Fruit fly (Drosophila melanogaster) whole organism, embryonic: ENCODE results near the gene Gmppb.

Experiments used
- Atf-2 ChIP-seq: fragments of 200-800 bp; sonication (Bioruptor generic); optimal IDR thresholded peaks from 2 replicates; lab custom pipeline; 2016; ENCODE audit warnings: missing biosample characterization, missing genetic modification characterization
- CG11723 ChIP-seq: fragments of 200-800 bp; sonication (Bioruptor generic); optimal IDR thresholded peaks from 2 replicates; lab custom pipeline; 2017; ENCODE audit warnings: missing biosample characterization, mild to moderate bottlenecking, missing genetic modification characterization
- CG13287 ChIP-seq: fragments of 200-800 bp; sonication (Bioruptor generic); IDR thresholded peaks from 2 replicates; pipeline ENCODE4 v1.3.6; 2022; ENCODE audit warnings: missing biosample characterization, missing genetic modification characterization; ENCODE audit not compliant: partially characterized antibody
- CG14441 ChIP-seq: fragments of 200-800 bp; sonication (Bioruptor generic); IDR thresholded peaks from 2 replicates; pipeline ENCODE4 v1.3.6; 2022; ENCODE audit warnings: missing biosample characterization, missing genetic modification characterization
- CG15601 ChIP-seq: fragments of 200-800 bp; sonication (Bioruptor generic); optimal IDR thresholded peaks from 3 replicates; lab custom pipeline; 2019; ENCODE audit warnings: missing biosample characterization, mild to moderate bottlenecking, missing genetic modification characterization, moderate library complexity
- CG17186 ChIP-seq: fragments of 200-800 bp; sonication (Bioruptor generic); optimal IDR thresholded peaks from 3 replicates; lab custom pipeline; 2017; ENCODE audit warnings: missing biosample characterization, missing genetic modification reagents, missing genetic modification characterization
- CG17361 ChIP-seq: fragments of 200-800 bp; sonication (Bioruptor generic); IDR thresholded peaks from 3 replicates; pipeline ENCODE4 v1.3.6; 2022; ENCODE audit warnings: missing biosample characterization, missing genetic modification characterization
- CG17612 ChIP-seq: fragments of 200-800 bp; sonication (Bioruptor generic); IDR thresholded peaks from 2 replicates; pipeline ENCODE4 v1.3.6; 2022; ENCODE audit warnings: missing biosample characterization, missing genetic modification characterization
- CG17829 ChIP-seq: fragments of 200-800 bp; optimal IDR thresholded peaks from 2 replicates; lab custom pipeline; 2019; ENCODE audit warnings: missing biosample characterization, mild to moderate bottlenecking, missing genetic modification characterization, moderate library complexity
- CG18619 ChIP-seq: fragments of 200-800 bp; sonication (Bioruptor generic); optimal IDR thresholded peaks from 3 replicates; lab custom pipeline; 2017; ENCODE audit warnings: missing biosample characterization, mild to moderate bottlenecking, missing genetic modification characterization
- CG2199 ChIP-seq: fragments of 200-800 bp; sonication (Bioruptor generic); IDR thresholded peaks from 3 replicates; pipeline ENCODE4 v1.3.6; 2022; ENCODE audit warnings: missing biosample characterization, missing genetic modification characterization
- CG2875 ChIP-seq: fragments of 200-800 bp; sonication (Bioruptor generic); optimal IDR thresholded peaks from 2 replicates; lab custom pipeline; 2017; ENCODE audit warnings: missing biosample characterization, mild to moderate bottlenecking, missing genetic modification characterization, missing genetic modification reagents
- CG30431 ChIP-seq: fragments of 200-800 bp; sonication (Bioruptor generic); optimal IDR thresholded peaks from 2 replicates; lab custom pipeline; 2017; ENCODE audit warnings: missing biosample characterization, missing genetic modification characterization
- CG31388 ChIP-seq: fragments of 200-800 bp; sonication (Bioruptor generic); optimal IDR thresholded peaks from 2 replicates; lab custom pipeline; 2016; ENCODE audit warnings: missing biosample characterization, missing genetic modification characterization
- CG34224 ChIP-seq: fragments of 200-800 bp; sonication (Bioruptor generic); IDR thresholded peaks from 3 replicates; pipeline ENCODE4 v1.3.6; 2022; ENCODE audit warnings: missing biosample characterization, missing genetic modification characterization; ENCODE audit not compliant: partially characterized antibody
- CG42726 ChIP-seq: fragments of 200-800 bp; sonication (Bioruptor generic); IDR thresholded peaks from 2 replicates; pipeline ENCODE4 v1.3.6; 2022; ENCODE audit warnings: missing biosample characterization, missing genetic modification characterization; ENCODE audit not compliant: partially characterized antibody
- CG4404 ChIP-seq: fragments of 200-800 bp; sonication (Bioruptor generic); IDR thresholded peaks from 2 replicates; pipeline ENCODE4 v1.3.6; 2022; ENCODE audit warnings: missing biosample characterization, missing genetic modification characterization
- CG4707 ChIP-seq: fragments of 200-800 bp; sonication (Bioruptor generic); optimal IDR thresholded peaks from 2 replicates; lab custom pipeline; 2018; ENCODE audit warnings: missing biosample characterization, mild to moderate bottlenecking, missing genetic modification characterization, moderate library complexity
- CG5180 ChIP-seq: fragments of 200-800 bp; sonication (Bioruptor generic); optimal IDR thresholded peaks from 3 replicates; lab custom pipeline; 2017; ENCODE audit warnings: missing biosample characterization, missing genetic modification characterization, mild to moderate bottlenecking, moderate library complexity, missing genetic modification reagents
- CG6765 ChIP-seq: fragments of 200-800 bp; sonication (Bioruptor generic); optimal IDR thresholded peaks from 3 replicates; lab custom pipeline; 2017; ENCODE audit warnings: missing biosample characterization, mild to moderate bottlenecking, missing genetic modification characterization
- CG8388 ChIP-seq: fragments of 200-800 bp; sonication (Bioruptor generic); optimal IDR thresholded peaks from 2 replicates; lab custom pipeline; 2019; ENCODE audit warnings: missing biosample characterization, mild to moderate bottlenecking, missing genetic modification characterization, moderate library complexity
- Doc2 ChIP-seq: fragments of 200-800 bp; sonication (Bioruptor generic); IDR thresholded peaks from 2 replicates; pipeline ENCODE4 v1.3.6; 2022; ENCODE audit warnings: missing biosample characterization, missing genetic modification characterization
- Elba2 ChIP-seq: fragments of 200-800 bp; sonication (Bioruptor generic); optimal IDR thresholded peaks from 3 replicates; lab custom pipeline; 2016; ENCODE audit warnings: missing biosample characterization, missing genetic modification characterization
- HLH54F ChIP-seq: fragments of 200-800 bp; sonication (Bioruptor generic); optimal IDR thresholded peaks from 3 replicates; lab custom pipeline; 2016; ENCODE audit warnings: missing biosample characterization, missing genetic modification characterization
- Hmx ChIP-seq: fragments of 200-800 bp; sonication (Bioruptor generic); optimal IDR thresholded peaks from 2 replicates; lab custom pipeline; 2016; ENCODE audit warnings: missing biosample characterization, missing genetic modification characterization
- Lpt ChIP-seq: fragments of >200 bp; optimal IDR thresholded peaks from 2 replicates; lab custom pipeline; 2018; ENCODE audit warnings: missing biosample characterization, missing genetic modification characterization
- MESR4 ChIP-seq: fragments of 200-800 bp; sonication (Bioruptor generic); optimal IDR thresholded peaks from 2 replicates; lab custom pipeline; 2018; ENCODE audit warnings: missing biosample characterization, mild to moderate bottlenecking, missing genetic modification characterization, moderate library complexity
- Myb ChIP-seq: fragments of 200-800 bp; sonication (Bioruptor generic); optimal IDR thresholded peaks from 2 replicates; lab custom pipeline; 2016; ENCODE audit warnings: missing biosample characterization, missing genetic modification characterization
- Opbp ChIP-seq: fragments of 200-800 bp; sonication (Bioruptor generic); IDR thresholded peaks from 3 replicates; pipeline ENCODE4 v1.3.6; 2022; ENCODE audit warnings: missing biosample characterization, missing genetic modification characterization; ENCODE audit not compliant: partially characterized antibody
- Ravus ChIP-seq: fragments of 200-800 bp; sonication (Bioruptor generic); IDR thresholded peaks from 2 replicates; pipeline ENCODE4 v1.3.6; 2022; ENCODE audit warnings: missing biosample characterization, missing genetic modification characterization
- Xrp1 ChIP-seq: fragments of 200-800 bp; sonication (Bioruptor generic); IDR thresholded peaks from 2 replicates; pipeline ENCODE4 v1.3.6; 2022; ENCODE audit warnings: missing biosample characterization, missing genetic modification characterization
- az2 ChIP-seq: fragments of 200-800 bp; sonication (Bioruptor generic); optimal IDR thresholded peaks from 3 replicates; lab custom pipeline; 2016; ENCODE audit warnings: missing biosample characterization, missing genetic modification characterization
- chinmo ChIP-seq: fragments of 200-800 bp; sonication (Bioruptor generic); IDR thresholded peaks from 4 replicates; pipeline ENCODE4 v1.3.6; 2022; ENCODE audit warnings: missing biosample characterization, missing genetic modification characterization; ENCODE audit not compliant: partially characterized antibody
- croc ChIP-seq: fragments of 200-800 bp; sonication (Bioruptor generic); conservative IDR thresholded peaks from 3 replicates; pipeline ENCODE4 v1.3.6; 2022; ENCODE audit warnings: missing biosample characterization, missing genetic modification characterization
- crp ChIP-seq, 2 experiments: fragments of 200-800 bp; sonication (Bioruptor generic); optimal IDR thresholded peaks; 2 replicates in 1 of 2; 3 replicates in 1 of 2; lab custom pipeline; 2017; ENCODE audit warnings: missing biosample characterization in 2 of 2, missing genetic modification characterization in 2 of 2, mild to moderate bottlenecking in 1 of 2, moderate library complexity in 1 of 2
- dimm ChIP-seq: fragments of 200-800 bp; sonication (Bioruptor generic); IDR thresholded peaks from 2 replicates; pipeline ENCODE4 v1.3.6; 2022; ENCODE audit warnings: missing biosample characterization, missing genetic modification characterization
- ems ChIP-seq: fragments of 200-800 bp; sonication (Bioruptor generic); optimal IDR thresholded peaks from 3 replicates; lab custom pipeline; 2016; ENCODE audit warnings: missing biosample characterization, missing genetic modification characterization
- fru ChIP-seq: fragments of >200 bp; optimal IDR thresholded peaks from 2 replicates; lab custom pipeline; 2017
- ind ChIP-seq: fragments of 200-800 bp; sonication (Bioruptor generic); optimal IDR thresholded peaks from 3 replicates; lab custom pipeline; 2016; ENCODE audit warnings: missing biosample characterization, missing genetic modification characterization
- nerfin-2 ChIP-seq: fragments of 200-800 bp; sonication (Bioruptor generic); IDR thresholded peaks from 2 replicates; pipeline ENCODE4 v1.3.6; 2022; ENCODE audit warnings: missing biosample characterization, missing genetic modification characterization; ENCODE audit not compliant: partially characterized antibody
- nom ChIP-seq: fragments of 200-800 bp; sonication (Bioruptor generic); optimal IDR thresholded peaks from 2 replicates; lab custom pipeline; 2017; ENCODE audit warnings: missing biosample characterization, missing genetic modification characterization, mild to moderate bottlenecking, moderate library complexity, missing genetic modification reagents
- pan ChIP-seq, 4 experiments: fragments of >200 bp in 3 of 4; fragments of 200-800 bp in 1 of 4; sonication (Bioruptor generic) in 1 of 4; optimal IDR thresholded peaks in 3 of 4; IDR thresholded peaks in 1 of 4; 2 replicates each; pipeline versions ENCODE4 v1.3.6 to Lab custom; 2017 to 2022; ENCODE audit warnings: missing biosample characterization in 2 of 4, missing genetic modification characterization in 2 of 4, mixed read lengths in 1 of 4
- peb ChIP-seq: fragments of 200-800 bp; sonication (Bioruptor generic); IDR thresholded peaks from 2 replicates; pipeline ENCODE4 v1.3.6; 2022; ENCODE audit warnings: missing biosample characterization, missing genetic modification characterization
- run ChIP-seq: fragments of 200-800 bp; sonication (Bioruptor generic); optimal IDR thresholded peaks from 3 replicates; lab custom pipeline; 2018; ENCODE audit warnings: missing biosample characterization, mild to moderate bottlenecking, missing genetic modification characterization
- sc ChIP-seq, 3 experiments: fragments of >200 bp in 2 of 3; fragments of 200-800 bp in 1 of 3; sonication (Bioruptor generic) in 1 of 3; optimal IDR thresholded peaks; 2 replicates in 2 of 3; 3 replicates in 1 of 3; lab custom pipeline; 2017; ENCODE audit warnings: mild to moderate bottlenecking in 1 of 3, missing biosample characterization in 1 of 3, missing genetic modification characterization in 1 of 3, missing genetic modification reagents in 1 of 3
- shn ChIP-seq: fragments of 200-800 bp; sonication (Bioruptor generic); optimal IDR thresholded peaks from 3 replicates; lab custom pipeline; 2016; ENCODE audit warnings: missing biosample characterization, missing genetic modification characterization
- sqz ChIP-seq: fragments of 200-800 bp; sonication (Bioruptor generic); optimal IDR thresholded peaks from 3 replicates; lab custom pipeline; 2018; ENCODE audit warnings: missing biosample characterization, mild to moderate bottlenecking, missing genetic modification characterization
- tio ChIP-seq: fragments of 200-800 bp; sonication (Bioruptor generic); optimal IDR thresholded peaks from 2 replicates; lab custom pipeline; 2017; ENCODE audit warnings: missing biosample characterization, missing genetic modification characterization, inconsistent platforms
- tna ChIP-seq: fragments of 200-800 bp; sonication (Bioruptor generic); IDR thresholded peaks from 2 replicates; pipeline ENCODE4 v1.3.6; 2022; ENCODE audit warnings: missing biosample characterization, missing genetic modification characterization; ENCODE audit not compliant: partially characterized antibody
- yki ChIP-seq: fragments of >200 bp; optimal IDR thresholded peaks from 3 replicates; lab custom pipeline; 2018

The Gmppb gene

DNA sequence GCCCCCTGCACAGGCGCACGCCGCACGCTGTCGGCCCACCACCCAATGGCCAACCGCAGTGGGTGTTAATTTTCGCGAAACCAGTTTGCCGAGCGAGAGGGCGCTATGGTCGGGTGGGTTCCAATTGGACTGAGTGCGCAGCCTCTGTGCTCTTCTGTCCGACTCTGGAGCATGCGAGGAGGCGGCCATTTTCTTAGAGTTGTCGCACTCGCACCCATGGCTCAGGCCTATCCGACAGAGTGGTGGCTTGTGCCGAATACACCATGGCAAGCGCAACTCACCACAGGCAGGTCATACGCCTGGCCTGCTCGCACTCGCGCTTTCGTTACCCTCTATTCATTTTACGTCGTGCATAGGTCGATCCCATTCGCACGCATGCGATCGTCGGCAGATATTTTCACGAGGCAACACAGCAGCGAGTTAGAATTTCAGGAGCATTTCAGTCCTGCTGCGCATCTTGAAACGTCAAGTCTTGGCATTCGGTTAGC is 41.2 kb downstream of the Gmppb start, which contains the start of gene opa (continued):
- TF ChIP-seq CG13287 (GFP tag; lab: Robert Waterston, UW) (peak; percentile 63), Myb (no peak), Doc2 (GFP tag; lab: Robert Waterston, UW) (no peak), yki (lab: Kevin White, UChicago) (no peak), CG31388 (GFP tag; lab: Kevin White, UChicago) (no peak), Atf-2 (GFP tag; lab: Kevin White, UChicago) (no peak), CG11723 (no peak), CG15601 (tag; lab: Kevin White, UChicago) (peak; percentile 13), run (no peak), CG18619 (GFP tag; lab: Kevin White, UChicago) (no peak), peb (GFP tag; lab: Robert Waterston, UW) (no peak), CG17361 (GFP tag; lab: Robert Waterston, UW) (no peak), sc (optimal IDR thresholded peaks at IDR 0.05; lab: Kevin White, UChicago) (no peak), sc (GFP tag; optimal IDR thresholded peaks at IDR 0.05; lab: Kevin White, UChicago) (no peak), HLH54F (GFP tag; lab: Kevin White, UChicago) (no peak), CG4707 (GFP tag; lab: Kevin White, UChicago) (no peak), CG17829 (tag; lab: Kevin White, UChicago) (peak; percentile 2), CG2875 (GFP tag; lab: Kevin White, UChicago) (no peak), Ravus (GFP tag; lab: Robert Waterston, UW) (no peak), chinmo (GFP tag; lab: Robert Waterston, UW) (peak; percentile 89; the same call in 2 of the 4 replicates), nerfin-2 (GFP tag; lab: Robert Waterston, UW) (peak; percentile 43; the same call in 1 of the 2 replicates), nom (no peak), Xrp1 (GFP tag; lab: Robert Waterston, UW) (no peak), dimm (no peak), tio (GFP tag; lab: Kevin White, UChicago) (no peak), CG34224 (GFP tag; lab: Robert Waterston, UW) (peak; percentile 67), Hmx (GFP tag; lab: Kevin White, UChicago) (no peak), croc (GFP tag; lab: Robert Waterston, UW) (no peak), CG17612 (GFP tag; lab: Robert Waterston, UW) (no peak), shn (GFP tag; lab: Kevin White, UChicago) (no peak), ems (GFP tag; lab: Kevin White, UChicago) (no peak), ind (no peak), Opbp (peak; percentile 55; the same call in 2 of the 3 replicates), CG5180 (GFP tag; lab: Kevin White, UChicago) (no peak), fru (lab: Kevin White, UChicago) (no peak), Lpt (no peak), CG4404 (GFP tag; lab: Robert Waterston, UW) (no peak), pan (optimal IDR thresholded peaks at IDR 0.05; lab: Kevin White, UChicago) (no peak), pan (GFP tag; optimal IDR thresholded peaks at IDR 0.05 in 1 of 2, IDR thresholded peaks at IDR 0.05 in 1 of 2) (no peak), CG30431 (GFP tag; lab: Kevin White, UChicago) (no peak), Elba2 (GFP tag; lab: Kevin White, UChicago) (peak; percentile 93), CG42726 (GFP tag; lab: Robert Waterston, UW) (peak; percentile 54), MESR4 (no peak), crp (GFP tag; optimal IDR thresholded peaks at IDR 0.05; lab: Kevin White, UChicago) (no peak), CG6765 (no peak), CG8388 (GFP tag; lab: Kevin White, UChicago) (no peak), sqz (no peak), CG2199 (GFP tag; lab: Robert Waterston, UW) (peak; percentile 49; the same call in 1 of the 3 replicates), CG14441 (GFP tag; lab: Robert Waterston, UW) (no peak), CG17186 (GFP tag; lab: Kevin White, UChicago) (no peak), tna (GFP tag; lab: Robert Waterston, UW) (peak; percentile 56; the same call in 1 of the 2 replicates), az2 (GFP tag; lab: Kevin White, UChicago) (no peak)
